Worm (Caenorhabditis elegans): ENCODE results near the gene C14A4.12.

ce11 chrII:10646901-10647566 lies 34.2 kb downstream of the C14A4.12 start, which contains the start of gene M28.10:
- no peak for TF ChIP-seq tbx-11 (GFP tag; IDR thresholded peaks at IDR 0.05)
- no peak for TF ChIP-seq flt-1 (GFP tag; IDR thresholded peaks at IDR 0.05)
- TF ChIP-seq F13C5.2 (tag; optimal IDR thresholded peaks at IDR 0.05), result no peak
- TF ChIP-seq ama-1 (optimal IDR thresholded peaks at IDR 0.05), result no peak
- no peak for TF ChIP-seq B0310.2 (tag; optimal IDR thresholded peaks at IDR 0.05)
- no peak for TF ChIP-seq hmg-4 (GFP tag; optimal IDR thresholded peaks at IDR 0.05)

Measured in whole organism, early embryonic.